Worm (Caenorhabditis elegans) whole organism, midembryonic: ENCODE results near the gene Y55D5A.4.
"Not testable (repeated sequence)": the region's sequence is repeated elsewhere in the genome, so short reads cannot be mapped to it uniquely, and the experiment has no call there.

ENCODE experiments used
- cog-1 ChIP-seq: sonication (generic microtip); optimal IDR thresholded peaks from 2 replicates; lab custom pipeline; 2016; ENCODE audit warnings: missing genetic modification characterization, missing compliant biosample characterization
- flt-1 ChIP-seq: fragments of 200-800 bp; sonication (Bioruptor generic); IDR thresholded peaks from 2 replicates; pipeline ENCODE4 v1.3.6; 2022; ENCODE audit warnings: missing genetic modification characterization, missing compliant biosample characterization
- med-1 ChIP-seq: sonication (generic microtip); optimal IDR thresholded peaks from 2 replicates; lab custom pipeline; 2017; ENCODE audit warnings: missing genetic modification characterization, mild to moderate bottlenecking, missing compliant biosample characterization, antibody characterized with exemption, missing genetic modification reagents; ENCODE audit not compliant: insufficient read depth
- tab-1 ChIP-seq: fragments of 200-800 bp; sonication (Bioruptor generic); IDR thresholded peaks from 2 replicates; pipeline ENCODE4 v1.3.6; 2022; ENCODE audit warnings: missing genetic modification characterization, missing compliant biosample characterization

- TF ChIP-seq flt-1 (GFP tag; lab: Robert Waterston, UW); cog-1 (tag; lab: Kevin White, UChicago); tab-1 (GFP tag; lab: Robert Waterston, UW); med-1 (GFP tag; lab: Kevin White, UChicago): not testable (repeated sequence)
These were observed 29.0 kb downstream of the Y55D5A.4 start for ce11 chrIII:2960740-2961361.
